Fruit fly (Drosophila melanogaster) whole organism, prepupa: ENCODE results near the gene CG9541.
A peak's percentile ranks its signal among the peaks of the same experiment; 100 is the strongest.

Experiments
- CG1621 ChIP-seq: fragments of 200-800 bp; sonication (Bioruptor generic); optimal IDR thresholded peaks from 3 replicates; lab custom pipeline; 2018; ENCODE audit warnings: missing biosample characterization, mild to moderate bottlenecking, missing genetic modification characterization
- CG34406 ChIP-seq: fragments of 200-800 bp; sonication (Bioruptor generic); optimal IDR thresholded peaks from 3 replicates; lab custom pipeline; 2016; ENCODE audit warnings: missing biosample characterization, missing genetic modification characterization
- CG6163 ChIP-seq: fragments of 200-800 bp; sonication (Bioruptor generic); IDR thresholded peaks from 3 replicates; pipeline ENCODE4 v1.3.6; 2022; ENCODE audit warnings: missing biosample characterization, missing genetic modification characterization
- CG8119 ChIP-seq: fragments of 200-800 bp; sonication (Bioruptor generic); IDR thresholded peaks from 3 replicates; pipeline ENCODE4 v1.3.6; 2022; ENCODE audit warnings: missing biosample characterization, missing genetic modification characterization
- Eip93F ChIP-seq: fragments of 200-800 bp; sonication (Bioruptor generic); optimal IDR thresholded peaks from 2 replicates; lab custom pipeline; 2016; ENCODE audit warnings: missing biosample characterization, mild to moderate bottlenecking, missing genetic modification characterization
- Ets96B ChIP-seq: fragments of 200-800 bp; optimal IDR thresholded peaks from 2 replicates; lab custom pipeline; 2019; ENCODE audit warnings: missing biosample characterization, mild to moderate bottlenecking, missing genetic modification characterization, moderate library complexity
- Hr4 ChIP-seq: fragments of 200-800 bp; sonication (Bioruptor generic); optimal IDR thresholded peaks from 3 replicates; lab custom pipeline; 2016; ENCODE audit warnings: missing biosample characterization, missing genetic modification characterization
- OdsH ChIP-seq: fragments of 200-800 bp; sonication (Bioruptor generic); optimal IDR thresholded peaks from 3 replicates; lab custom pipeline; 2016; ENCODE audit warnings: missing biosample characterization, missing genetic modification characterization
- Smox ChIP-seq: fragments of 200-800 bp; sonication (Bioruptor generic); optimal IDR thresholded peaks from 3 replicates; lab custom pipeline; 2016; ENCODE audit warnings: missing biosample characterization, missing genetic modification characterization
- Sox102F ChIP-seq: fragments of 200-800 bp; sonication (Bioruptor generic); optimal IDR thresholded peaks from 2 replicates; lab custom pipeline; 2016; ENCODE audit warnings: missing biosample characterization, mild to moderate bottlenecking, missing genetic modification characterization
- pdm3 ChIP-seq: fragments of 200-800 bp; sonication (Bioruptor generic); optimal IDR thresholded peaks from 3 replicates; lab custom pipeline; 2016; ENCODE audit warnings: missing biosample characterization, missing genetic modification characterization
- vri ChIP-seq: fragments of 200-800 bp; sonication (Bioruptor generic); optimal IDR thresholded peaks from 3 replicates; lab custom pipeline; 2016; ENCODE audit warnings: missing biosample characterization, mild to moderate bottlenecking, missing genetic modification characterization

dm6 chr2L:8946718-8947316 is 28.4 kb downstream of the CG9541 start, which contains the start of gene CG46397:
- TF ChIP-seq Smox (GFP tag; lab: Kevin White, UChicago) (no peak), Hr4 (no peak), pdm3 (GFP tag; lab: Kevin White, UChicago) (no peak), CG8119 (GFP tag; lab: Robert Waterston, UW) (no peak), OdsH (GFP tag; lab: Kevin White, UChicago) (no peak), Ets96B (tag; lab: Kevin White, UChicago) (no peak), CG1621 (no peak), vri (GFP tag; lab: Kevin White, UChicago) (peak; percentile 89), Eip93F (GFP tag; lab: Kevin White, UChicago) (no peak), CG34406 (GFP tag; lab: Kevin White, UChicago) (no peak), Sox102F (GFP tag; lab: Kevin White, UChicago) (no peak), CG6163 (GFP tag; lab: Robert Waterston, UW) (no peak)
